Fruit fly (Drosophila melanogaster): ENCODE data around the gene Ugt304A1.
A peak's percentile ranks its signal among the peaks of the same experiment; 100 is the strongest.

Ugt304A1 gene

dm6 chr3R:11214449-11214950 lies 39.3 kb upstream of the Ugt304A1 start, which contains the start of gene ZnT86D (continued):
- no peak for TF ChIP-seq sr (GFP tag; IDR thresholded peaks at IDR 0.05)
- no peak for TF ChIP-seq CG10274 (GFP tag; optimal IDR thresholded peaks at IDR 0.05)
- TF ChIP-seq jing (GFP tag; optimal IDR thresholded peaks at IDR 0.05), result no peak
- TF ChIP-seq Deaf1 (tag; optimal IDR thresholded peaks at IDR 0.05), result peak; percentile 34
- TF ChIP-seq otp (GFP tag; IDR thresholded peaks at IDR 0.05), result no peak
- peak; percentile 55 for TF ChIP-seq MESR4 (GFP tag; optimal IDR thresholded peaks at IDR 0.05)
- TF ChIP-seq mirr (GFP tag; optimal IDR thresholded peaks at IDR 0.05), result peak; percentile 10
- TF ChIP-seq grau (tag; optimal IDR thresholded peaks at IDR 0.05), result peak; percentile 99
- no peak for TF ChIP-seq CG2129 (GFP tag; IDR thresholded peaks at IDR 0.05; ENCODE audit: partially characterized antibody)
- peak; percentile 26; the same call in 1 of the 2 replicates for TF ChIP-seq E2f2 (GFP tag; IDR thresholded peaks at IDR 0.05)
- TF ChIP-seq gce (GFP tag; IDR thresholded peaks at IDR 0.05), result no peak
- TF ChIP-seq prd (optimal IDR thresholded peaks at IDR 0.05), result no peak
- TF ChIP-seq prd (GFP tag; IDR thresholded peaks at IDR 0.05), result peak; percentile 69
- no peak for TF ChIP-seq gt (GFP tag; IDR thresholded peaks at IDR 0.05)
- TF ChIP-seq hkb (optimal IDR thresholded peaks at IDR 0.05), result no peak
- TF ChIP-seq hkb (GFP tag; IDR thresholded peaks at IDR 0.05), result 0 out of 2 replicates have a peak, but pooled peaks have one; percentile 6
- no peak for TF ChIP-seq CG14667 (GFP tag; IDR thresholded peaks at IDR 0.05)
- no peak for TF ChIP-seq Scr (GFP tag; IDR thresholded peaks at IDR 0.05; ENCODE audit: partially characterized antibody)
- peak; percentile 65 for TF ChIP-seq CG3847 (GFP tag; IDR thresholded peaks at IDR 0.05)
- no peak for TF ChIP-seq Oaz (GFP tag; IDR thresholded peaks at IDR 0.05)
- TF ChIP-seq CG30020 (tag; optimal IDR thresholded peaks at IDR 0.05), result peak; percentile 47
- TF ChIP-seq E2f1 (GFP tag; IDR thresholded peaks at IDR 0.05), result peak; percentile 30; the same call in 1 of the 2 replicates
- TF ChIP-seq CG4328 (GFP tag; optimal IDR thresholded peaks at IDR 0.05), result peak; percentile 59
- no peak for TF ChIP-seq CG42726 (GFP tag; IDR thresholded peaks at IDR 0.05; ENCODE audit: partially characterized antibody)
- TF ChIP-seq zen (tag; optimal IDR thresholded peaks at IDR 0.05), result peak; percentile 40
- TF ChIP-seq az2 (GFP tag; optimal IDR thresholded peaks at IDR 0.05), result no peak
- TF ChIP-seq CG13296 (GFP tag; optimal IDR thresholded peaks at IDR 0.05), result peak; percentile 67
- TF ChIP-seq maf-S (GFP tag; optimal IDR thresholded peaks at IDR 0.05), result peak; percentile 11
- no peak for TF ChIP-seq chm (GFP tag; IDR thresholded peaks at IDR 0.05)
- no peak for TF ChIP-seq ac (GFP tag; optimal IDR thresholded peaks at IDR 0.05)
- TF ChIP-seq TFAM (GFP tag; optimal IDR thresholded peaks at IDR 0.05), result no peak
- TF ChIP-seq HLH4C (GFP tag; IDR thresholded peaks at IDR 0.05; ENCODE audit: partially characterized antibody), result no peak
- peak; percentile 88 for TF ChIP-seq CG2120 (GFP tag; optimal IDR thresholded peaks at IDR 0.05)
- no peak for TF ChIP-seq CG8089 (GFP tag; optimal IDR thresholded peaks at IDR 0.05)
- no peak for TF ChIP-seq pita (GFP tag; optimal IDR thresholded peaks at IDR 0.05)
- TF ChIP-seq CG12071 (GFP tag; optimal IDR thresholded peaks at IDR 0.05), result no peak
- peak; percentile 75 for TF ChIP-seq Elba2 (GFP tag; optimal IDR thresholded peaks at IDR 0.05)
- TF ChIP-seq nom (GFP tag; optimal IDR thresholded peaks at IDR 0.05), result peak; percentile 35
- 0 out of 2 replicates have a peak, but pooled peaks have one; percentile 23 for TF ChIP-seq CG14441 (GFP tag; IDR thresholded peaks at IDR 0.05)
- no peak for TF ChIP-seq CG6791 (GFP tag; IDR thresholded peaks at IDR 0.05; ENCODE audit: partially characterized antibody)
- no peak for TF ChIP-seq CG8765 (GFP tag; IDR thresholded peaks at IDR 0.05)
- TF ChIP-seq schlank (tag; optimal IDR thresholded peaks at IDR 0.05), result peak; percentile 57
- TF ChIP-seq CG13287 (GFP tag; IDR thresholded peaks at IDR 0.05; ENCODE audit: partially characterized antibody), result no peak
- TF ChIP-seq Xbp1 (GFP tag; optimal IDR thresholded peaks at IDR 0.05), result peak; percentile 54
- TF ChIP-seq CG31365 (tag; optimal IDR thresholded peaks at IDR 0.05), result no peak
- no peak for TF ChIP-seq Lpt (GFP tag; optimal IDR thresholded peaks at IDR 0.05)
- TF ChIP-seq Spps (tag; optimal IDR thresholded peaks at IDR 0.05), result no peak
- no peak for TF ChIP-seq CG2875 (GFP tag; optimal IDR thresholded peaks at IDR 0.05)
- peak; percentile 60 for TF ChIP-seq Hsf (GFP tag; optimal IDR thresholded peaks at IDR 0.05)
- TF ChIP-seq CG18619 (GFP tag; optimal IDR thresholded peaks at IDR 0.05), result peak; percentile 62
- TF ChIP-seq NFAT (GFP tag; IDR thresholded peaks at IDR 0.05), result no peak
